Fruit fly (Drosophila melanogaster) S2 (cell line): ENCODE measurements around the gene kek2.

Experiments used
- CG8478 ChIP-seq: fragments of >200 bp; optimal IDR thresholded peaks from 2 replicates; lab custom pipeline; 2018
- CTCF ChIP-seq, 2 experiments: fragments of >200 bp; optimal IDR thresholded peaks; 2 replicates each; lab custom pipeline; 2018

DNA sequence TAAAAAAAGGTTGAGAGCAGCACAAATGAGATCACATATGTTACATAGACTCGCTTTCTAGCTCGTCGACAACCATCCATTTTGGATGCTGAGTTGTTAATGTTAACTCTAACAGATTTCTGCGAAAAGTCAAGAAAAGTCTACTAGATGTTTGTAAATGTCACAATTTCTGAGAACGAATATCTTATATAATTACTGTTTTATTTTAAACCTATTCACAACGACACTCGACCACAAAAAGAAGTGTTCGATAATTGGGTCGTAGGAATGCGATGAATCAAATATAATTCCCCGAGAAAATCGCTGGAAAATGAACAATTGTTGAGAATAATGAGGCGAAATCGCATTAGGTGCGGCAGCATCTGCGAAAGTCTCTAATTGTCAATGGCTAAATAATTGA is 29.9 kb downstream of the kek2 start, which contains the start of gene spag4:
- TF ChIP-seq CG8478 (lab: Kevin White, UChicago) (no peak), CTCF (optimal IDR thresholded peaks at IDR 0.05; lab: Kevin White, UChicago) (no peak)
